Worm (Caenorhabditis elegans) whole organism, mixed stage, embryonic: ENCODE results near the gene pacs-1.
A peak's percentile ranks its signal among the peaks of the same experiment; 100 is the strongest.

ENCODE experiments used
- M03D4.4 ChIP-seq: sonication (generic microtip); optimal IDR thresholded peaks from 2 replicates; lab custom pipeline; 2017; ENCODE audit warnings: mild to moderate bottlenecking, missing genetic modification characterization, missing compliant biosample characterization
- bed-3 ChIP-seq: fragments of 200-800 bp; sonication (Bioruptor generic); optimal IDR thresholded peaks from 3 replicates; lab custom pipeline; 2018; ENCODE audit warnings: mild to moderate bottlenecking, missing genetic modification characterization, moderate library complexity, missing compliant biosample characterization
- blmp-1 ChIP-seq: fragments of 150-350 bp; optimal IDR thresholded peaks from 2 replicates; lab custom pipeline; 2014; ENCODE audit warnings: missing biosample characterization, missing genetic modification characterization
- ceh-39 ChIP-seq: fragments of 150-350 bp; optimal IDR thresholded peaks from 2 replicates; lab custom pipeline; 2014; ENCODE audit warnings: missing biosample characterization, missing genetic modification characterization
- ceh-43 ChIP-seq: fragments of 200-800 bp; sonication (Bioruptor generic); optimal IDR thresholded peaks from 2 replicates; lab custom pipeline; 2018; ENCODE audit warnings: mild to moderate bottlenecking, missing genetic modification characterization, moderate library complexity, missing compliant biosample characterization
- ceh-83 ChIP-seq: fragments of 200-800 bp; sonication (Bioruptor generic); optimal IDR thresholded peaks from 2 replicates; lab custom pipeline; 2018; ENCODE audit warnings: mild to moderate bottlenecking, missing genetic modification characterization, missing compliant biosample characterization
- ces-1 ChIP-seq: fragments of 150-350 bp; optimal IDR thresholded peaks from 2 replicates; lab custom pipeline; 2014; ENCODE audit warnings: missing biosample characterization, missing genetic modification reagents, missing genetic modification characterization
- cnd-1 ChIP-seq: fragments of 200-800 bp; sonication (Bioruptor generic); optimal IDR thresholded peaks from 2 replicates; lab custom pipeline; 2018; ENCODE audit warnings: mild to moderate bottlenecking, missing genetic modification characterization, missing compliant biosample characterization
- drap-1 ChIP-seq: fragments of 200-800 bp; sonication (Bioruptor generic); optimal IDR thresholded peaks from 3 replicates; lab custom pipeline; 2018; ENCODE audit warnings: mild to moderate bottlenecking, missing genetic modification characterization, missing compliant biosample characterization
- elt-3 ChIP-seq: fragments of 150-350 bp; optimal IDR thresholded peaks from 2 replicates; lab custom pipeline; 2014; ENCODE audit warnings: missing biosample characterization, missing genetic modification characterization
- flh-1 ChIP-seq: fragments of 200-800 bp; sonication (Bioruptor generic); optimal IDR thresholded peaks from 2 replicates; lab custom pipeline; 2018; ENCODE audit warnings: mild to moderate bottlenecking, missing genetic modification characterization, moderate library complexity, missing compliant biosample characterization
- ham-2 ChIP-seq: fragments of 200-800 bp; sonication (Bioruptor generic); optimal IDR thresholded peaks from 2 replicates; lab custom pipeline; 2018; ENCODE audit warnings: mild to moderate bottlenecking, missing genetic modification characterization, missing compliant biosample characterization
- hlh-1 ChIP-seq: fragments of 150-350 bp; optimal IDR thresholded peaks from 2 replicates; lab custom pipeline; 2014; ENCODE audit warnings: missing biosample characterization, missing genetic modification reagents, missing genetic modification characterization
- lin-32 ChIP-seq: fragments of 200-800 bp; sonication (Bioruptor generic); optimal IDR thresholded peaks from 2 replicates; lab custom pipeline; 2018; ENCODE audit warnings: mild to moderate bottlenecking, missing genetic modification characterization, missing compliant biosample characterization
- lsy-2 ChIP-seq: fragments of 150-350 bp; optimal IDR thresholded peaks from 2 replicates; lab custom pipeline; 2014; ENCODE audit warnings: missing biosample characterization, missing genetic modification characterization
- mls-2 ChIP-seq: sonication (generic microtip); optimal IDR thresholded peaks from 2 replicates; lab custom pipeline; 2016; ENCODE audit warnings: mild to moderate bottlenecking, missing genetic modification characterization, moderate library complexity, missing compliant biosample characterization
- nhr-12 ChIP-seq: fragments of 150-350 bp; optimal IDR thresholded peaks from 2 replicates; lab custom pipeline; 2014; ENCODE audit warnings: missing biosample characterization, missing genetic modification characterization
- nhr-2 ChIP-seq: fragments of 150-350 bp; optimal IDR thresholded peaks from 2 replicates; lab custom pipeline; 2014; ENCODE audit warnings: missing biosample characterization, missing genetic modification characterization
- nhr-237 ChIP-seq: fragments of 150-350 bp; optimal IDR thresholded peaks from 2 replicates; lab custom pipeline; 2014; ENCODE audit warnings: missing biosample characterization, missing genetic modification characterization
- nhr-28 ChIP-seq: fragments of 150-350 bp; optimal IDR thresholded peaks from 2 replicates; lab custom pipeline; 2014; ENCODE audit warnings: missing biosample characterization, missing genetic modification characterization
- pha-4 ChIP-seq: fragments of 150-350 bp; optimal IDR thresholded peaks from 2 replicates; lab custom pipeline; 2018; ENCODE audit warnings: missing biosample characterization, missing genetic modification reagents, missing genetic modification characterization
- snpc-4 ChIP-seq: fragments of 150-350 bp; optimal IDR thresholded peaks from 2 replicates; lab custom pipeline; 2014; ENCODE audit warnings: missing biosample characterization, missing genetic modification characterization
- sptf-1 ChIP-seq: sonication (generic microtip); optimal IDR thresholded peaks from 2 replicates; lab custom pipeline; 2017; ENCODE audit warnings: mild to moderate bottlenecking, missing genetic modification characterization, moderate library complexity, missing compliant biosample characterization
- tbx-8 ChIP-seq: fragments of 200-800 bp; sonication (Bioruptor generic); optimal IDR thresholded peaks from 2 replicates; lab custom pipeline; 2018; ENCODE audit warnings: mild to moderate bottlenecking, missing genetic modification characterization, moderate library complexity, missing compliant biosample characterization
- unc-120 ChIP-seq: sonication (generic microtip); optimal IDR thresholded peaks from 2 replicates; lab custom pipeline; 2017; ENCODE audit warnings: missing genetic modification characterization, missing compliant biosample characterization; ENCODE audit not compliant: poor library complexity, severe bottlenecking
- unc-39 ChIP-seq: fragments of 150-350 bp; optimal IDR thresholded peaks from 2 replicates; lab custom pipeline; 2014; ENCODE audit warnings: missing biosample characterization, missing genetic modification characterization
- unc-62 ChIP-seq: fragments of 150-350 bp; optimal IDR thresholded peaks from 2 replicates; lab custom pipeline; 2014; ENCODE audit warnings: missing biosample characterization, missing genetic modification reagents, missing genetic modification characterization
- zip-8 ChIP-seq: fragments of 150-350 bp; optimal IDR thresholded peaks from 2 replicates; lab custom pipeline; 2014; ENCODE audit warnings: missing biosample characterization, missing genetic modification characterization
- ztf-11 ChIP-seq: fragments of 150-350 bp; optimal IDR thresholded peaks from 2 replicates; lab custom pipeline; 2014; ENCODE audit warnings: missing biosample characterization, missing genetic modification characterization

pacs-1 gene

DNA sequence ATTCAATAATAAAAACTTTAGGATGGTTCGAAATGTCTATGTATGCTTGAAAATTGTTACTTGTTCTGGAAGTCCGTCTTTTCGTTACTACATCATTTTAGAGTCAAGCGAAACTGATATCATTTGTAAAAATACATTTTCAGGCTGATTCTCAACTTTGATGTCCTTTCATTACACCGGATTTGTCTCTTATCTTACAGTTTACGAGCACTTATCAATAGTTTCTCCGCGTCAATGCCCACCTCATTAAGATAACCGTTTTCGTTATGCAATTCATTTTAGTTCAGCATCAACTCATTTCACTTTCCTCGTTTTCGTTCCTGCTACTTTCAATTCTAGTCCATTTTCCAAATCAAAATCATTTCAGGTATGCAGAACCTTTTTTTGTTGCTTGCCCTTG, 14.3 kb downstream of the pacs-1 start, which contains the start of gene asp-2:
Gene asp-2, plus strand, starts transcription at position 368 of the 400 bp plus-strand sequence.
- TF ChIP-seq lsy-2 (tag; lab: Kevin White, UChicago) (no peak), sptf-1 (tag; lab: Kevin White, UChicago) (no peak), lin-32 (GFP tag; lab: Kevin White, UChicago) (no peak), ceh-83 (GFP tag; lab: Kevin White, UChicago) (no peak)

ce11 chrV:9198887-9199286, 18.2 kb downstream of the pacs-1 start, which contains the start of gene str-177:
str-177 (minus strand) TSS chrV:9198987.
- TF ChIP-seq unc-39 (tag; lab: Kevin White, UChicago) (no peak), blmp-1 (tag; lab: Kevin White, UChicago) (no peak), flh-1 (GFP tag; lab: Kevin White, UChicago) (no peak)

DNA sequence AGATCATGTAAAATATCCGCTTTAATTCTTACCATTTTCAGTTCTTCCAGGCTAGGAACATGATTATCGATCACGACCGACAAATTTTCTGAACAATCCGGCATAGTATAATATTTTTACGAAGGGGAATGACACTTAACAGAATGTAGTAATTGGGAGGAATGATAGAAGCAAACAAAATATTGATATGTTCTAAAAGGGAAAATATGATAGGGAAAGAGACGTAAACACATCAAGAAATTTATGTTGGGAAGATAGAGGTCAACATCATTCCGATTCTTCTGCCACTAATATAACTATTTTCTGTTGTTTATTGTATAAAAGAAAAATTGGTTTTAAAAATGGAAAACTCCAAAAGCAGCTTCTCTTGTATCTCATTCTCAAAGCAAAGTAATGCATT, 19.9 kb downstream of the pacs-1 start, which contains the start of gene C24B5.4:
Gene C24B5.4, minus strand, starts transcription at position 206 of the 400 bp plus-strand sequence.
- TF ChIP-seq drap-1 (GFP tag; lab: Kevin White, UChicago), result no peak
- TF ChIP-seq nhr-237, result no peak
- no peak for TF ChIP-seq hlh-1
- TF ChIP-seq snpc-4 (tag; lab: Kevin White, UChicago), result no peak
- no peak for TF ChIP-seq cnd-1 (tag; lab: Kevin White, UChicago)
- TF ChIP-seq sptf-1 (tag; lab: Kevin White, UChicago), result no peak
- no peak for TF ChIP-seq blmp-1 (tag; lab: Kevin White, UChicago)
- no peak for TF ChIP-seq ceh-43 (GFP tag; lab: Kevin White, UChicago)
- TF ChIP-seq nhr-2, result no peak
- TF ChIP-seq lin-32 (GFP tag; lab: Kevin White, UChicago), result no peak
- TF ChIP-seq bed-3 (GFP tag; lab: Kevin White, UChicago), result no peak
- no peak for TF ChIP-seq nhr-12 (tag; lab: Kevin White, UChicago)
- TF ChIP-seq pha-4 (tag; lab: Kevin White, UChicago), result no peak
- TF ChIP-seq ces-1 (GFP tag; lab: Kevin White, UChicago), result no peak
- no peak for TF ChIP-seq zip-8
- TF ChIP-seq, all 35 proteins: peak for 0

- TF ChIP-seq unc-39 (tag; lab: Kevin White, UChicago) (no peak), nhr-2 (no peak), sptf-1 (tag; lab: Kevin White, UChicago) (no peak), ces-1 (GFP tag; lab: Kevin White, UChicago) (peak; percentile 87), ztf-11 (no peak)
- TF ChIP-seq, all 35 proteins: peak for 1
Measured at ce11 chrV:9194055-9194454, 23.0 kb downstream of the pacs-1 start.

ce11 chrV:9191406-9191805, 25.7 kb downstream of the pacs-1 start, which contains the start of gene sphr-1:
sphr-1 (plus strand) TSS chrV:9191610.
- no peak for TF ChIP-seq ztf-11
- TF ChIP-seq, all 35 proteins: peak for 0

DNA sequence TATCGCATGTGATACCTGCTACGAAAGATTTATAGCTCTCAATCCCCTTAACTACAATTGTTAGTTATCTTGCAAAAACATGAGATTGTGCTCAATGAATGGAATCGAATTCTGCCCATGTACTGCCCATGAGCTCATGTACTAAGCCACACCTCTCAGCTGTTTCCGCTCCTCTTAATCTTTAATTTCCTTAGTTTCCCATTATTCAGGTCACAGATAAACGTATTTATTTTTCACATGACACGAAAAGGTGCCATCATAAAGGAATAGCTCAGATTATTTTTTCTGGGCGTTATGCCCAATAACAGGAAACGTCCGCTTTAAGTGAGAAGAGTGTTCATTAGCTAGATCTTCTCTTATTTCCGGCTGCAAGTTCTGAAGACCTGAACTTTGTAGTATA, 31.0 kb downstream of the pacs-1 start:
- TF ChIP-seq lsy-2 (tag; lab: Kevin White, UChicago) (no peak), unc-120 (tag; lab: Kevin White, UChicago) (no peak), sptf-1 (tag; lab: Kevin White, UChicago) (no peak), M03D4.4 (tag; lab: Kevin White, UChicago) (no peak), hlh-1 (no peak), nhr-2 (no peak), ham-2 (GFP tag; lab: Kevin White, UChicago) (no peak), unc-62 (GFP tag; lab: Kevin White, UChicago) (no peak), drap-1 (GFP tag; lab: Kevin White, UChicago) (no peak), nhr-237 (no peak), pha-4 (tag; lab: Kevin White, UChicago) (no peak), mls-2 (tag; lab: Kevin White, UChicago) (no peak), ceh-83 (GFP tag; lab: Kevin White, UChicago) (no peak), ceh-39 (no peak), elt-3 (tag; lab: Kevin White, UChicago) (no peak), lin-32 (GFP tag; lab: Kevin White, UChicago) (no peak), snpc-4 (tag; lab: Kevin White, UChicago) (no peak), tbx-8 (no peak), nhr-28 (no peak)
